Worm (Caenorhabditis elegans) whole organism, L4 larva: Measurements from ENCODE around the gene ets-5.
A peak's percentile ranks its signal among the peaks of the same experiment; 100 is the strongest.

Experiments
- D1046.2 ChIP-seq: fragments of 200-800 bp; sonication (Bioruptor generic); IDR thresholded peaks from 2 replicates; pipeline ENCODE4 v1.3.6; 2022; ENCODE audit warnings: missing genetic modification characterization, missing compliant biosample characterization
- T20F7.1 ChIP-seq: fragments of 200-800 bp; sonication (Bioruptor generic); optimal IDR thresholded peaks from 2 replicates; lab custom pipeline; 2018; ENCODE audit warnings: mild to moderate bottlenecking, missing genetic modification characterization, missing compliant biosample characterization
- Y75B8A.6 ChIP-seq: fragments of 200-800 bp; sonication (Bioruptor generic); IDR thresholded peaks from 2 replicates; pipeline ENCODE4 v1.3.6; 2022; ENCODE audit warnings: missing genetic modification reagents, missing genetic modification characterization, missing compliant biosample characterization
- aha-1 ChIP-seq: fragments of 150-350 bp; peaks from one replicate; lab custom pipeline; 2014; ENCODE audit warnings: missing biosample characterization, missing genetic modification characterization
- attf-4 ChIP-seq: sonication (generic microtip); optimal IDR thresholded peaks from 3 replicates; lab custom pipeline; 2017; ENCODE audit warnings: missing biosample characterization, missing genetic modification characterization
- ceh-20 ChIP-seq: fragments of 200-800 bp; sonication (Bioruptor generic); IDR thresholded peaks from 2 replicates; pipeline ENCODE4 v1.3.6; 2022; ENCODE audit warnings: missing genetic modification reagents, missing genetic modification characterization, missing compliant biosample characterization
- daf-16 ChIP-seq, 3 experiments: sonication (generic microtip); optimal IDR thresholded peaks; 2 replicates each; lab custom pipeline; 2016 to 2017; ENCODE audit warnings: missing genetic modification characterization in 3 of 3, missing genetic modification reagents in 3 of 3, mild to moderate bottlenecking in 2 of 3, missing compliant biosample characterization in 2 of 3, missing biosample characterization in 1 of 3, moderate library complexity in 1 of 3
- daf-19 ChIP-seq: fragments of 200-800 bp; sonication (Bioruptor generic); conservative IDR thresholded peaks from 2 replicates; pipeline ENCODE4 v1.3.6; 2022; ENCODE audit warnings: missing genetic modification characterization, missing compliant biosample characterization
- dmd-6 ChIP-seq: fragments of 200-800 bp; sonication (Bioruptor generic); IDR thresholded peaks from 2 replicates; pipeline ENCODE4 v1.3.6; 2022; ENCODE audit warnings: missing genetic modification reagents, missing genetic modification characterization, missing compliant biosample characterization
- dmd-9 ChIP-seq: fragments of 200-800 bp; sonication (Bioruptor generic); IDR thresholded peaks from 2 replicates; pipeline ENCODE4 v1.3.6; 2022; ENCODE audit warnings: missing genetic modification reagents, missing genetic modification characterization, missing compliant biosample characterization
- dve-1 ChIP-seq: sonication (generic microtip); optimal IDR thresholded peaks from 2 replicates; lab custom pipeline; 2017; ENCODE audit warnings: antibody characterized with exemption, mild to moderate bottlenecking, missing genetic modification characterization, missing compliant biosample characterization; ENCODE audit not compliant: insufficient read depth
- egl-43 ChIP-seq: fragments of 200-800 bp; sonication (Bioruptor generic); IDR thresholded peaks from 2 replicates; pipeline ENCODE4 v1.3.6; 2022; ENCODE audit warnings: missing genetic modification reagents, missing genetic modification characterization, missing compliant biosample characterization
- hlh-11 ChIP-seq: fragments of 200-800 bp; sonication (Bioruptor generic); optimal IDR thresholded peaks from 2 replicates; lab custom pipeline; 2018; ENCODE audit warnings: mild to moderate bottlenecking, missing genetic modification characterization, missing compliant biosample characterization
- lim-7 ChIP-seq: fragments of 200-800 bp; sonication (Bioruptor generic); IDR thresholded peaks from 2 replicates; pipeline ENCODE4 v1.3.6; 2022; ENCODE audit warnings: missing genetic modification characterization, missing compliant biosample characterization
- lin-13 ChIP-seq: fragments of 150-350 bp; optimal IDR thresholded peaks from 2 replicates; lab custom pipeline; 2014; ENCODE audit warnings: missing biosample characterization, missing genetic modification reagents, missing genetic modification characterization
- lin-15B ChIP-seq: fragments of 150-350 bp; sonication (generic microtip); optimal IDR thresholded peaks from 3 replicates; lab custom pipeline; 2014; ENCODE audit warnings: missing biosample characterization, missing genetic modification characterization
- lin-38 ChIP-seq: fragments of 200-800 bp; sonication (Bioruptor generic); IDR thresholded peaks from 2 replicates; pipeline ENCODE4 v1.3.6; 2022; ENCODE audit warnings: missing genetic modification reagents, missing genetic modification characterization, missing compliant biosample characterization
- lin-39 ChIP-seq: fragments of 150-350 bp; optimal IDR thresholded peaks from 2 replicates; lab custom pipeline; 2014; ENCODE audit warnings: missing biosample characterization, missing genetic modification reagents, missing genetic modification characterization
- madf-5 ChIP-seq, 2 experiments: fragments of 200-800 bp; sonication (Bioruptor generic); IDR thresholded peaks; 2 replicates each; pipeline ENCODE4 v1.3.6; 2022; ENCODE audit warnings: missing compliant biosample characterization in 2 of 2, missing genetic modification characterization in 2 of 2
- madf-9 ChIP-seq: fragments of 200-800 bp; sonication (Bioruptor generic); conservative IDR thresholded peaks from 2 replicates; pipeline ENCODE4 v1.3.6; 2022; ENCODE audit warnings: missing genetic modification reagents, missing genetic modification characterization, missing compliant biosample characterization
- mdt-29 ChIP-seq: fragments of 200-800 bp; sonication (Bioruptor generic); IDR thresholded peaks from 2 replicates; pipeline ENCODE4 v1.3.6; 2022; ENCODE audit warnings: missing genetic modification reagents, missing genetic modification characterization, missing compliant biosample characterization
- mes-2 ChIP-seq: sonication (generic microtip); optimal IDR thresholded peaks from 2 replicates; lab custom pipeline; 2016; ENCODE audit warnings: missing genotype, mild to moderate bottlenecking, missing genetic modification characterization, missing compliant biosample characterization; ENCODE audit not compliant: poor library complexity, severe bottlenecking
- mxl-2 ChIP-seq: fragments of 200-800 bp; sonication (Bioruptor generic); conservative IDR thresholded peaks from 2 replicates; pipeline ENCODE4 v1.3.6; 2022; ENCODE audit warnings: missing genetic modification reagents, missing genetic modification characterization, missing compliant biosample characterization
- nhr-111 ChIP-seq: fragments of 200-800 bp; sonication (Bioruptor generic); optimal IDR thresholded peaks from 2 replicates; lab custom pipeline; 2018; ENCODE audit warnings: mild to moderate bottlenecking, missing genetic modification characterization, missing compliant biosample characterization
- nhr-237 ChIP-seq: sonication (generic microtip); optimal IDR thresholded peaks from 2 replicates; lab custom pipeline; 2017; ENCODE audit warnings: missing biosample characterization, missing genetic modification characterization
- nhr-25 ChIP-seq: sonication (generic microtip); optimal IDR thresholded peaks from 2 replicates; lab custom pipeline; 2017; ENCODE audit warnings: missing genetic modification characterization, mild to moderate bottlenecking, missing compliant biosample characterization, antibody characterized with exemption, moderate library complexity, borderline replicate concordance; ENCODE audit not compliant: insufficient read depth
- nhr-42 ChIP-seq: fragments of 200-800 bp; sonication (Bioruptor generic); IDR thresholded peaks from 2 replicates; pipeline ENCODE4 v1.3.6; 2022; ENCODE audit warnings: missing genetic modification characterization, missing compliant biosample characterization
- nhr-76 ChIP-seq: fragments of 150-350 bp; optimal IDR thresholded peaks from 2 replicates; lab custom pipeline; 2014; ENCODE audit warnings: missing biosample characterization, missing genetic modification characterization
- pha-4 ChIP-seq, 2 experiments: fragments of 150-350 bp in 1 of 2; fragments of 200-800 bp in 1 of 2; sonication (Bioruptor generic) in 1 of 2; IDR thresholded peaks in 1 of 2; optimal IDR thresholded peaks in 1 of 2; 2 replicates each; pipeline versions ENCODE4 v1.3.6 to Lab custom; 2014 to 2022; ENCODE audit warnings: missing genetic modification characterization in 2 of 2, missing genetic modification reagents in 2 of 2, missing biosample characterization in 1 of 2, missing compliant biosample characterization in 1 of 2
- php-3 ChIP-seq: fragments of 200-800 bp; sonication (Bioruptor generic); IDR thresholded peaks from 2 replicates; pipeline ENCODE4 v1.3.6; 2022; ENCODE audit warnings: missing genetic modification reagents, missing genetic modification characterization, missing compliant biosample characterization
- saeg-2 ChIP-seq: fragments of 200-800 bp; sonication (Bioruptor generic); IDR thresholded peaks from 2 replicates; pipeline ENCODE4 v1.3.6; 2022; ENCODE audit warnings: missing genetic modification reagents, missing genetic modification characterization, missing compliant biosample characterization
- set-16 ChIP-seq: fragments of 200-800 bp; sonication (Bioruptor generic); IDR thresholded peaks from 2 replicates; pipeline ENCODE4 v1.3.6; 2022; ENCODE audit warnings: missing genetic modification reagents, missing genetic modification characterization, missing compliant biosample characterization
- snpc-1.2 ChIP-seq: fragments of 200-800 bp; sonication (Bioruptor generic); IDR thresholded peaks from 2 replicates; pipeline ENCODE4 v1.3.6; 2022; ENCODE audit warnings: missing genetic modification reagents, missing genetic modification characterization, missing compliant biosample characterization
- tra-1 ChIP-seq: fragments of 200-800 bp; sonication (Bioruptor generic); IDR thresholded peaks from 2 replicates; pipeline ENCODE4 v1.3.6; 2022; ENCODE audit warnings: missing genetic modification reagents, missing genetic modification characterization, missing compliant biosample characterization
- unc-62 ChIP-seq, 3 experiments: fragments of 150-350 bp in 1 of 3; sonication (generic microtip); optimal IDR thresholded peaks in 2 of 3; peaks in 1 of 3; 1 replicate in 1 of 3; 2 replicates in 2 of 3; lab custom pipeline; 2014 to 2017; ENCODE audit warnings: missing biosample characterization in 3 of 3, missing genetic modification characterization in 3 of 3, missing genetic modification reagents in 3 of 3, missing genotype in 1 of 3
- zfp-2 ChIP-seq: sonication (generic microtip); optimal IDR thresholded peaks from 2 replicates; lab custom pipeline; 2016; ENCODE audit warnings: mild to moderate bottlenecking, missing genetic modification characterization, missing compliant biosample characterization
- zfp-3 ChIP-seq: fragments of 200-800 bp; sonication (Bioruptor generic); conservative IDR thresholded peaks from 2 replicates; pipeline ENCODE4 v1.3.6; 2022; ENCODE audit warnings: missing genetic modification reagents, missing genetic modification characterization, missing compliant biosample characterization

ets-5 gene

ce11 chrX:5102338-5102737 is 18.0 kb upstream of the ets-5 start:
- TF ChIP-seq zfp-2 (no peak), zfp-3 (GFP tag; lab: Robert Waterston, UW) (peak; percentile 64; the same call in 1 of the 2 replicates)

DNA sequence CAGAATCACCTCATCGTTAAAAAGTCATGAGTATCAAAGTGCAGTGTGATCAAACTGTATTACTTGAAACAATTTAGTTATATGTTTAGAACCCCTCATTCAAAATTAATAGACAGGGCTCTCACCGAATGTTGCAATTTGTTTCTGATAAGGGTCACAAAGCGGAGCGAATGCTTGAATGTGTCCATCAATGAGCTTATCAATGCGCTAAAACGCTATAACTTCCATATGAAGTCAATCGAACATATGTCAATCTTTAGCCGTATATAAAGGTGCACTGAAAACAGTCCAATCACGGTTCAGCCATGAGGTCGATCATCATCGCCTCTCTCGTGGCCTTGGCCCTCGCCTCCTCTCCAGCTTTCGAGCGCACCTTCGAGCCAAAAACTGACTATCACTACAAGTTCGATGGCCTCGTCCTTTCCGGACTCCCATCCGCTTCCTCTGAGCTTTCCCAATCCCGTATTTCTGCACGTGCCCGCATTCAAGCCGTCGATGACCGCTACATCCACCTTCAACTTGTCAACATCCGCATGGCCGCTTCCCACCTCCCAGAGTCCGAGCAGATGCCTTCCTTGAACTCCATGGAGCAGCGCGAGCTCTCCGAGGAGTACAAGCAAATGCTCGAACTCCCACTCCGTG is 16.5 kb upstream of the ets-5 start, which contains the start of gene vit-2:
Gene vit-2, plus strand, starts transcription at position 305 of the 642 bp plus-strand sequence.
- TF ChIP-seq unc-62 (GFP tag; optimal IDR thresholded peaks at IDR 0.05 in 1 of 2; lab: Kevin White, UChicago) = no peak
- TF ChIP-seq unc-62 (tag; optimal IDR thresholded peaks at IDR 0.05; lab: Kevin White, UChicago) = no peak
- peak; percentile 80 for TF ChIP-seq tra-1
- TF ChIP-seq madf-9 = peak; percentile 26; the same call in 1 of the 2 replicates
- no peak for TF ChIP-seq mes-2 (tag; lab: Kevin White, UChicago)
- TF ChIP-seq dmd-6 (GFP tag; lab: Robert Waterston, UW) = peak; percentile 88
- TF ChIP-seq egl-43 (GFP tag; lab: Robert Waterston, UW) = 0 out of 2 replicates have a peak, but pooled peaks have one; percentile 26
- TF ChIP-seq lim-7 = no peak
- TF ChIP-seq nhr-111 (GFP tag; lab: Kevin White, UChicago) = no peak
- TF ChIP-seq zfp-3 (GFP tag; lab: Robert Waterston, UW) = 0 out of 2 replicates have a peak, but pooled peaks have one; percentile 45
- TF ChIP-seq saeg-2 (GFP tag; lab: Robert Waterston, UW) = no peak
- TF ChIP-seq madf-5 (GFP tag; IDR thresholded peaks at IDR 0.05; lab: Robert Waterston, UW) = 0 out of 4 replicates have a peak, but pooled peaks of 1 of the 2 experiments have one; percentile 38
- TF ChIP-seq D1046.2 (GFP tag; lab: Robert Waterston, UW) = peak; percentile 66; the same call in 1 of the 2 replicates
- TF ChIP-seq php-3 (GFP tag; lab: Robert Waterston, UW) = peak; percentile 50; the same call in 1 of the 2 replicates
- peak; percentile 63; the same call in 1 of the 2 replicates for TF ChIP-seq mxl-2
- no peak for TF ChIP-seq dmd-9 (GFP tag; lab: Robert Waterston, UW)
- 0 out of 2 replicates have a peak, but pooled peaks have one; percentile 42 for TF ChIP-seq Y75B8A.6 (GFP tag; lab: Robert Waterston, UW)
- no peak for TF ChIP-seq nhr-237 (tag; lab: Kevin White, UChicago)
- TF ChIP-seq set-16 = peak; percentile 91
- TF ChIP-seq mdt-29 (GFP tag; lab: Robert Waterston, UW) = peak; percentile 81
- TF ChIP-seq T20F7.1 = peak; percentile 30
- TF ChIP-seq lin-39 (tag; lab: Kevin White, UChicago) = no peak
- TF ChIP-seq snpc-1.2 = peak; percentile 38; the same call in 1 of the 2 replicates
- 0 out of 2 replicates have a peak, but pooled peaks have one; percentile 24 for TF ChIP-seq pha-4 (GFP tag; IDR thresholded peaks at IDR 0.05; lab: Robert Waterston, UW)
- TF ChIP-seq pha-4 (tag; optimal IDR thresholded peaks at IDR 0.05; lab: Kevin White, UChicago) = no peak
- no peak for TF ChIP-seq attf-4
- TF ChIP-seq daf-16 (GFP tag; optimal IDR thresholded peaks at IDR 0.05; lab: Kevin White, UChicago) = peak in 1 of 2 experiments; percentile 57
- TF ChIP-seq daf-16 (tag; optimal IDR thresholded peaks at IDR 0.05; lab: Kevin White, UChicago) = no peak
- peak; percentile 36 for TF ChIP-seq hlh-11
- no peak for TF ChIP-seq lin-38 (GFP tag; lab: Robert Waterston, UW)
- TF ChIP-seq dve-1 (tag; lab: Kevin White, UChicago) = peak; percentile 66
- TF ChIP-seq lin-13 = no peak
- no peak; the same call in 1 of the 2 replicates for TF ChIP-seq ceh-20 (GFP tag; lab: Robert Waterston, UW)

ce11 chrX:5098935-5099334 is 14.6 kb upstream of the ets-5 start:
- TF ChIP-seq lin-15B (tag; lab: Kevin White, UChicago) = no peak
- TF ChIP-seq nhr-25 = no peak
- no peak for TF ChIP-seq tra-1
- no peak for TF ChIP-seq daf-19
- no peak for TF ChIP-seq nhr-42 (GFP tag; lab: Robert Waterston, UW)
- peak; percentile 66 for TF ChIP-seq aha-1 (tag; lab: Kevin White, UChicago)
- no peak for TF ChIP-seq nhr-76
